Comparison of ENCODE assay signal across 1 fruit fly cellular context in the genomic region with DNA sequence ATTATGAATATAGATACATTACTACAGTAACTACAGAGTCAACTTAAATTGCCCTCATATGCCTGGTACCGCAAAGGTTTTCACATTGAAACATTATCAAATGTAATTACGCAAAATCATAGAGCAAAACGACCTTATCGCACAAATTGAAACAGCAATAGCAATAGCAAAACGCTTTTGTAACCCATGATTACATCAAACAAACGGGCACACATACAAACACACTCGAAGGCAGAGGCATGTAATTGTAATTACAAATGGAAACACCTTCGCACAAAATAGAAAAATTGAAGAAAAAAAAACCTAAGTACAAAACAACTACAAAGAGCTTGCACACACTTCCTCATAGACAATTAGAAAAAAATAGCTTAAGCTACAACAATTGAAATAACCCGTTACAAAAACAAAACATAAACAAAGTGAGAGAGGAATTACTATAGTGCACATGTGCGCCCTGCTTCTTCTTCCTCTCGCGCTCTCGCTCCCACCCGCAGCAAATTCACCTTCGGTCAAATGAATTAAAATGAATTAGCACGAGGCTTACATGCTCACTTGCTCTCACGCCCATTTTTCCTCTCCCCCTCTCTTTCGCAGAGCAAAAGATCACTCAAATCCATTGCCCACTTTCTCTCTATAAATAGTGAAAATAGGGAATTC.
TF ChIP-seq lines count a peak whose summit lies in the region.

No protein-coding gene starts in this region.

TF ChIP-seq in whole organism, embryonic, 481 proteins besides CTCF, POLR2A, EP300 and RAD21 (continued from another document):
- TF ChIP-seq CG31441 (GFP tag; IDR thresholded peaks at IDR 0.05; lab: Robert Waterston, UW) (no peak), Oli (tag; optimal IDR thresholded peaks at IDR 0.05; lab: Kevin White, UChicago) (no peak), ap (GFP tag; IDR thresholded peaks at IDR 0.05; lab: Robert Waterston, UW) (no peak), vvl (GFP tag; IDR thresholded peaks at IDR 0.05; lab: Robert Waterston, UW) (0 out of 2 replicates have a peak, but pooled peaks have one; percentile 8), slbo (GFP tag; IDR thresholded peaks at IDR 0.05; lab: Robert Waterston, UW) (no peak), gce (GFP tag; IDR thresholded peaks at IDR 0.05; lab: Robert Waterston, UW) (no peak), Asciz (GFP tag; optimal IDR thresholded peaks at IDR 0.05; lab: Kevin White, UChicago) (no peak), CG14965 (GFP tag; optimal IDR thresholded peaks at IDR 0.05; lab: Kevin White, UChicago; ENCODE audit: borderline replicate concordance) (no peak), p53 (GFP tag; optimal IDR thresholded peaks at IDR 0.05; lab: Kevin White, UChicago) (no peak), CG13296 (GFP tag; optimal IDR thresholded peaks at IDR 0.05; lab: Kevin White, UChicago) (no peak), insv (GFP tag; optimal IDR thresholded peaks at IDR 0.05; lab: Kevin White, UChicago) (no peak), CG10462 (GFP tag; optimal IDR thresholded peaks at IDR 0.05; lab: Kevin White, UChicago) (no peak), toy (GFP tag; IDR thresholded peaks at IDR 0.05; lab: Robert Waterston, UW) (no peak), bigmax (GFP tag; optimal IDR thresholded peaks at IDR 0.05; lab: Kevin White, UChicago) (no peak), eve (GFP tag; optimal IDR thresholded peaks at IDR 0.05; lab: Kevin White, UChicago) (no peak), vfl (GFP tag; optimal IDR thresholded peaks at IDR 0.05; lab: Kevin White, UChicago) (no peak), CG7357 (GFP tag; IDR thresholded peaks at IDR 0.05; lab: Robert Waterston, UW) (no peak), CG15514 (GFP tag; optimal IDR thresholded peaks at IDR 0.05; lab: Kevin White, UChicago) (no peak), az2 (GFP tag; optimal IDR thresholded peaks at IDR 0.05; lab: Kevin White, UChicago) (no peak), Dip3 (GFP tag; optimal IDR thresholded peaks at IDR 0.05; lab: Kevin White, UChicago) (no peak), CG2678 (tag; optimal IDR thresholded peaks at IDR 0.05; lab: Kevin White, UChicago) (no peak), Rfx (GFP tag; IDR thresholded peaks at IDR 0.05; lab: Robert Waterston, UW) (no peak), CG7271 (tag; optimal IDR thresholded peaks at IDR 0.05; lab: Kevin White, UChicago) (no peak), Hr3 (GFP tag; optimal IDR thresholded peaks at IDR 0.05; lab: Kevin White, UChicago) (no peak)
